Worm (Caenorhabditis elegans) whole organism, mixed stage, embryonic: Measurements from ENCODE around the gene Y55D5A.4.

ENCODE experiments used
- ceh-83 ChIP-seq: fragments of 200-800 bp; sonication (Bioruptor generic); optimal IDR thresholded peaks from 2 replicates; lab custom pipeline; 2018; ENCODE audit warnings: mild to moderate bottlenecking, missing genetic modification characterization, missing compliant biosample characterization
- ham-2 ChIP-seq: fragments of 200-800 bp; sonication (Bioruptor generic); optimal IDR thresholded peaks from 2 replicates; lab custom pipeline; 2018; ENCODE audit warnings: mild to moderate bottlenecking, missing genetic modification characterization, missing compliant biosample characterization
- lin-13 ChIP-seq: fragments of 150-350 bp; optimal IDR thresholded peaks from 2 replicates; lab custom pipeline; 2014; ENCODE audit warnings: missing biosample characterization, missing genetic modification characterization
- nhr-28 ChIP-seq: fragments of 150-350 bp; optimal IDR thresholded peaks from 2 replicates; lab custom pipeline; 2014; ENCODE audit warnings: missing biosample characterization, missing genetic modification characterization
- snpc-4 ChIP-seq: fragments of 150-350 bp; optimal IDR thresholded peaks from 2 replicates; lab custom pipeline; 2014; ENCODE audit warnings: missing biosample characterization, missing genetic modification characterization
- unc-39 ChIP-seq: fragments of 150-350 bp; optimal IDR thresholded peaks from 2 replicates; lab custom pipeline; 2014; ENCODE audit warnings: missing biosample characterization, missing genetic modification characterization

DNA sequence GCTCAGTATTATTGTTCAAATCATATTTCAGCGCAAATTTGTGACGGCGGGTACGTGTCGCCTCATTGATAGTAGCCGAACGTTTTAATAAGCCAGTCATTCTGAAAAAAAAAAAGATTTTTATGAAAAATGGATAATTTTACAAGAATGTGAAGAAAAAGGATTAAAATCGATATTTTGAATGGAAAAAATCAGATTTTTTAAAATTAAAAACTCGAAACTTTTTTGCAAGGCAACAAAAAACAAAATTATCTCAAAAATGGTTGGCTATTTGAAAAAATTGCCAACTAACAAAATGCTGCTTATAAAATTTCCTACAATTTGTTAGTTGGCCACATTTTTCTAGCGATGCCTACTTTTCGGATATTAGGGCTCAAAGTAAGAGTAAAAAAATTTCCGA is at the start of gene Y55D5A.4:
- TF ChIP-seq nhr-28 (tag; lab: Kevin White, UChicago) = no peak
- no peak for TF ChIP-seq snpc-4 (tag; lab: Kevin White, UChicago)
- no peak for TF ChIP-seq lin-13 (tag; lab: Kevin White, UChicago)
- TF ChIP-seq unc-39 (tag; lab: Kevin White, UChicago) = no peak
- TF ChIP-seq ham-2 (GFP tag; lab: Kevin White, UChicago) = no peak
- no peak for TF ChIP-seq ceh-83 (GFP tag; lab: Kevin White, UChicago)
